Fruit fly (Drosophila melanogaster) whole organism, embryonic: ENCODE results near the gene CG5139.

Source experiments
- Abd-B ChIP-seq: fragments of 200-800 bp; sonication (Bioruptor generic); optimal IDR thresholded peaks from 2 replicates; lab custom pipeline; 2018; ENCODE audit warnings: missing biosample characterization, mild to moderate bottlenecking, missing genetic modification characterization, moderate library complexity
- C15 ChIP-seq: fragments of 200-800 bp; sonication (Bioruptor generic); IDR thresholded peaks from 3 replicates; pipeline ENCODE4 v1.3.6; 2022; ENCODE audit warnings: missing biosample characterization, missing genetic modification characterization
- CG10209 ChIP-seq: fragments of 200-800 bp; sonication (Bioruptor generic); optimal IDR thresholded peaks from 3 replicates; lab custom pipeline; 2017; ENCODE audit warnings: missing biosample characterization, mild to moderate bottlenecking, missing genetic modification characterization, missing genetic modification reagents
- CG10979 ChIP-seq: fragments of 200-800 bp; sonication (Bioruptor generic); optimal IDR thresholded peaks from 2 replicates; lab custom pipeline; 2018; ENCODE audit warnings: missing biosample characterization, mild to moderate bottlenecking, missing genetic modification characterization, moderate library complexity
- CG11695 ChIP-seq: fragments of 200-800 bp; sonication (Bioruptor generic); IDR thresholded peaks from 3 replicates; pipeline ENCODE4 v1.3.6; 2022; ENCODE audit warnings: missing biosample characterization, missing genetic modification characterization
- CG12219 ChIP-seq: fragments of 200-800 bp; sonication (Bioruptor generic); optimal IDR thresholded peaks from 3 replicates; lab custom pipeline; 2018; ENCODE audit warnings: missing biosample characterization, mild to moderate bottlenecking, missing genetic modification characterization
- CG15601 ChIP-seq: fragments of 200-800 bp; sonication (Bioruptor generic); optimal IDR thresholded peaks from 3 replicates; lab custom pipeline; 2019; ENCODE audit warnings: missing biosample characterization, mild to moderate bottlenecking, missing genetic modification characterization, moderate library complexity
- CG1603 ChIP-seq: fragments of 200-800 bp; sonication (Bioruptor generic); optimal IDR thresholded peaks from 2 replicates; lab custom pipeline; 2019; ENCODE audit warnings: missing biosample characterization, mild to moderate bottlenecking, missing genetic modification characterization, moderate library complexity
- CG17361 ChIP-seq: fragments of 200-800 bp; sonication (Bioruptor generic); IDR thresholded peaks from 3 replicates; pipeline ENCODE4 v1.3.6; 2022; ENCODE audit warnings: missing biosample characterization, missing genetic modification characterization
- CG17568 ChIP-seq: fragments of 200-800 bp; sonication (Bioruptor generic); optimal IDR thresholded peaks from 2 replicates; lab custom pipeline; 2018; ENCODE audit warnings: missing biosample characterization, mild to moderate bottlenecking, missing genetic modification characterization, moderate library complexity
- CG17802 ChIP-seq: fragments of 200-800 bp; sonication (Bioruptor generic); optimal IDR thresholded peaks from 2 replicates; lab custom pipeline; 2018; ENCODE audit warnings: missing biosample characterization, mild to moderate bottlenecking, missing genetic modification characterization, moderate library complexity
- CG2712 ChIP-seq: fragments of 200-800 bp; optimal IDR thresholded peaks from 3 replicates; lab custom pipeline; 2019; ENCODE audit warnings: missing biosample characterization, mild to moderate bottlenecking, missing genetic modification characterization, moderate library complexity
- CG34422 ChIP-seq: fragments of 200-800 bp; sonication (Bioruptor generic); IDR thresholded peaks from 3 replicates; pipeline ENCODE4 v1.3.6; 2022; ENCODE audit warnings: missing biosample characterization, missing genetic modification characterization
- CG3838 ChIP-seq: fragments of 200-800 bp; sonication (Bioruptor generic); optimal IDR thresholded peaks from 3 replicates; lab custom pipeline; 2016; ENCODE audit warnings: missing biosample characterization, missing genetic modification characterization
- CG4424 ChIP-seq: fragments of 200-800 bp; sonication (Bioruptor generic); optimal IDR thresholded peaks from 3 replicates; lab custom pipeline; 2016; ENCODE audit warnings: missing biosample characterization, missing genetic modification characterization
- CG4854 ChIP-seq: fragments of 200-800 bp; sonication (Bioruptor generic); optimal IDR thresholded peaks from 2 replicates; lab custom pipeline; 2016; ENCODE audit warnings: missing biosample characterization, missing genetic modification characterization, inconsistent platforms
- CG8359 ChIP-seq: fragments of 200-800 bp; sonication (Bioruptor generic); optimal IDR thresholded peaks from 2 replicates; lab custom pipeline; 2017; ENCODE audit warnings: missing biosample characterization, mild to moderate bottlenecking, missing genetic modification characterization, borderline replicate concordance
- CG8478 ChIP-seq: fragments of >200 bp; optimal IDR thresholded peaks from 2 replicates; lab custom pipeline; 2018
- CG9797 ChIP-seq: fragments of 200-800 bp; sonication (Bioruptor generic); optimal IDR thresholded peaks from 3 replicates; lab custom pipeline; 2018; ENCODE audit warnings: missing biosample characterization, mild to moderate bottlenecking, missing genetic modification characterization
- CHES-1-like ChIP-seq: fragments of 200-800 bp; sonication (Bioruptor generic); optimal IDR thresholded peaks from 2 replicates; lab custom pipeline; 2016; ENCODE audit warnings: missing biosample characterization, missing genetic modification characterization
- CkIIα-i1 ChIP-seq: fragments of 200-800 bp; sonication (Bioruptor generic); IDR thresholded peaks from 2 replicates; pipeline ENCODE4 v1.3.6; 2022; ENCODE audit warnings: missing biosample characterization, missing genetic modification characterization
- D ChIP-seq, 2 experiments: fragments of 200-800 bp in 1 of 2; fragments of >200 bp in 1 of 2; sonication (Bioruptor generic) in 1 of 2; optimal IDR thresholded peaks; 2 replicates in 1 of 2; 3 replicates in 1 of 2; lab custom pipeline; 2017; ENCODE audit warnings: mild to moderate bottlenecking in 1 of 2, missing biosample characterization in 1 of 2, missing genetic modification characterization in 1 of 2, missing genetic modification reagents in 1 of 2
- D19A ChIP-seq: fragments of 200-800 bp; optimal IDR thresholded peaks from 3 replicates; lab custom pipeline; 2019; ENCODE audit warnings: missing biosample characterization, mild to moderate bottlenecking, missing genetic modification characterization, moderate library complexity
- Dad ChIP-seq: fragments of 200-800 bp; sonication (Bioruptor generic); optimal IDR thresholded peaks from 3 replicates; lab custom pipeline; 2016; ENCODE audit warnings: missing biosample characterization, missing genetic modification characterization
- Dll ChIP-seq: fragments of 200-800 bp; sonication (Bioruptor generic); IDR thresholded peaks from 4 replicates; pipeline ENCODE4 v1.3.6; 2022; ENCODE audit warnings: missing biosample characterization, missing genetic modification characterization; ENCODE audit not compliant: partially characterized antibody
- Dref ChIP-seq: fragments of 200-800 bp; sonication (Bioruptor generic); IDR thresholded peaks from 2 replicates; pipeline ENCODE4 v1.3.6; 2022; ENCODE audit warnings: missing biosample characterization, missing genetic modification characterization
- Elba2 ChIP-seq: fragments of 200-800 bp; sonication (Bioruptor generic); optimal IDR thresholded peaks from 3 replicates; lab custom pipeline; 2016; ENCODE audit warnings: missing biosample characterization, missing genetic modification characterization
- Fer1 ChIP-seq: fragments of 200-800 bp; sonication (Bioruptor generic); optimal IDR thresholded peaks from 2 replicates; lab custom pipeline; 2017; ENCODE audit warnings: missing biosample characterization, mild to moderate bottlenecking, missing genetic modification characterization
- H2.0 ChIP-seq: fragments of 200-800 bp; sonication (Bioruptor generic); IDR thresholded peaks from 2 replicates; pipeline ENCODE4 v1.3.6; 2022; ENCODE audit warnings: missing biosample characterization, missing genetic modification characterization
- HLH4C ChIP-seq: fragments of 200-800 bp; sonication (Bioruptor generic); IDR thresholded peaks from 3 replicates; pipeline ENCODE4 v1.3.6; 2022; ENCODE audit warnings: missing biosample characterization, missing genetic modification characterization; ENCODE audit not compliant: partially characterized antibody
- HLHmδ ChIP-seq: fragments of 200-800 bp; sonication (Bioruptor generic); optimal IDR thresholded peaks from 2 replicates; lab custom pipeline; 2018; ENCODE audit warnings: missing biosample characterization, mild to moderate bottlenecking, missing genetic modification characterization, moderate library complexity
- Scr ChIP-seq: fragments of 200-800 bp; sonication (Bioruptor generic); IDR thresholded peaks from 2 replicates; pipeline ENCODE4 v1.3.6; 2022; ENCODE audit warnings: missing biosample characterization, missing genetic modification characterization; ENCODE audit not compliant: partially characterized antibody
- Sox100B ChIP-seq: fragments of 200-800 bp; sonication (Bioruptor generic); optimal IDR thresholded peaks from 3 replicates; lab custom pipeline; 2018; ENCODE audit warnings: missing biosample characterization, mild to moderate bottlenecking, missing genetic modification characterization
- Sry-δ ChIP-seq: fragments of 200-800 bp; sonication (Bioruptor generic); optimal IDR thresholded peaks from 2 replicates; lab custom pipeline; 2016; ENCODE audit warnings: missing biosample characterization, missing genetic modification characterization
- Usf ChIP-seq: fragments of 200-800 bp; sonication (Bioruptor generic); optimal IDR thresholded peaks from 2 replicates; lab custom pipeline; 2017; ENCODE audit warnings: missing genotype, missing biosample characterization, missing genetic modification characterization
- abd-A ChIP-seq: fragments of 200-800 bp; sonication (Bioruptor generic); optimal IDR thresholded peaks from 3 replicates; lab custom pipeline; 2019; ENCODE audit warnings: missing biosample characterization, mild to moderate bottlenecking, missing genetic modification characterization, moderate library complexity
- al ChIP-seq: fragments of 200-800 bp; sonication (Bioruptor generic); IDR thresholded peaks from 2 replicates; pipeline ENCODE4 v1.3.6; 2022; ENCODE audit warnings: missing biosample characterization, missing genetic modification characterization
- bowl ChIP-seq: fragments of 200-800 bp; sonication (Bioruptor generic); IDR thresholded peaks from 2 replicates; pipeline ENCODE4 v1.3.6; 2022; ENCODE audit warnings: missing biosample characterization, missing genetic modification characterization
- crol ChIP-seq: fragments of 200-800 bp; sonication (Bioruptor generic); IDR thresholded peaks from 2 replicates; pipeline ENCODE4 v1.3.6; 2022; ENCODE audit warnings: missing biosample characterization, missing genetic modification characterization
- en ChIP-seq: fragments of 200-800 bp; sonication (Bioruptor generic); optimal IDR thresholded peaks from 2 replicates; lab custom pipeline; 2016; ENCODE audit warnings: missing biosample characterization, missing genetic modification characterization
- fd3F ChIP-seq: fragments of 200-800 bp; sonication (Bioruptor generic); optimal IDR thresholded peaks from 2 replicates; lab custom pipeline; 2018; ENCODE audit warnings: missing biosample characterization, mild to moderate bottlenecking, missing genetic modification characterization, moderate library complexity
- gce ChIP-seq: fragments of 200-800 bp; sonication (Bioruptor generic); IDR thresholded peaks from 3 replicates; pipeline ENCODE4 v1.3.6; 2022; ENCODE audit warnings: missing biosample characterization, missing genetic modification characterization
- klu ChIP-seq: fragments of 200-800 bp; sonication (Bioruptor generic); IDR thresholded peaks from 2 replicates; pipeline ENCODE4 v1.3.6; 2022; ENCODE audit warnings: missing biosample characterization, missing genetic modification characterization
- lilli ChIP-seq: fragments of 200-800 bp; sonication (Bioruptor generic); optimal IDR thresholded peaks from 3 replicates; lab custom pipeline; 2016; ENCODE audit warnings: missing biosample characterization, missing genetic modification characterization
- pb ChIP-seq: fragments of 200-800 bp; sonication (Bioruptor generic); optimal IDR thresholded peaks from 3 replicates; lab custom pipeline; 2016; ENCODE audit warnings: missing biosample characterization, missing genetic modification characterization
- slp2 ChIP-seq: fragments of 200-800 bp; sonication (Bioruptor generic); optimal IDR thresholded peaks from 2 replicates; lab custom pipeline; 2016; ENCODE audit warnings: missing biosample characterization, missing genetic modification characterization
- stwl ChIP-seq: fragments of 200-800 bp; sonication (Bioruptor generic); optimal IDR thresholded peaks from 3 replicates; lab custom pipeline; 2018; ENCODE audit warnings: missing biosample characterization, mild to moderate bottlenecking, missing genetic modification characterization, moderate library complexity
- zen ChIP-seq: fragments of 200-800 bp; sonication (Bioruptor generic); optimal IDR thresholded peaks from 3 replicates; lab custom pipeline; 2018; ENCODE audit warnings: missing biosample characterization, mild to moderate bottlenecking, missing genetic modification characterization, moderate library complexity

The CG5139 gene

DNA sequence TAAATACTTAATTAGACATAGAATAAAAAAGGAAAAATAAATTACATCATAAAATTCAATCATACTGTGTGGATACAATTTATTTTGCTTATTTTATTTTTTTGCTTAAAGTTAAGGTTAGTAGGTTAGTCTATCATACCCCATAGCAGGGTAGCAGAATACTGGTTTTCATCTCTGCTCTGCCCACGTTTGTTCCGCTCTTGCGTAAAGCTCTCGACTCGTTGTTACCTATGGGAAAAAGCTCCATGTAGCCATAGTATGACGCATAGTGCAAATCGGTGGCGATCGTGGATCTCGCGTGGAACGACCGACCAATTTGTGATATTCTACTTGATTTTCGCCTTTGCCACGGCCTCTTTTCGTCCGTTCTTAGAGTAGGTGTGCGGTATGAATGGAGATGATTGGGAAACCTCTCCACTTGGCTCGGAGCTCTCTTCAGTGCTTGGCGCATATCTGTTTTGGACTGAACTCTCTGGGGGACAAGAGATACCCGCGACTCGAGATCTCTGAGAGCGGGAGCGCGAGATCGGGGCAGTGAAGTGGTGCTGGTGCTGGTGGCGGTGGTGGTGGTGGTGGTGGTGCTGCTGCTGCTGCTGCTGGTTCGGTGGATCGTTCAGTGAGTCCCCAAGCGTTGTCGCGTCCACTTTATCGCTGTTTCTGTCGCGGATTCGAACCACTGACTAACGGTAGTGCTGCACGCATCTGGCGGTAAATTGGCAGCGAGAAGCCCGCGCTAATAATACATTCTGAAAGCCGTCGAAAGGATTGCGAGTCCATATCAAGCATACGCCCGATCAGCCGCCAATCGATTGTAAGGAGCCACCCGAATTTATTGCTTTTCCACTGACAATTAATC, 13.2 kb downstream of the CG5139 start, which contains the start of gene CG5001 (continued):
- TF ChIP-seq D (optimal IDR thresholded peaks at IDR 0.05; lab: Kevin White, UChicago) (no peak), D (GFP tag; optimal IDR thresholded peaks at IDR 0.05; lab: Kevin White, UChicago) (no peak), pb (no peak), CG2712 (tag; lab: Kevin White, UChicago) (peak; percentile 93), CHES-1-like (GFP tag; lab: Kevin White, UChicago) (peak; percentile 68), CG11695 (peak; percentile 86), lilli (GFP tag; lab: Kevin White, UChicago) (peak; percentile 81), CG10209 (GFP tag; lab: Kevin White, UChicago) (peak; percentile 76), crol (peak; percentile 83), stwl (tag; lab: Kevin White, UChicago) (peak; percentile 23), Usf (GFP tag; lab: Kevin White, UChicago) (peak; percentile 30), Sry-δ (GFP tag; lab: Kevin White, UChicago) (peak; percentile 15), Dll (GFP tag; lab: Robert Waterston, UW) (peak; percentile 36; the same call in 1 of the 4 replicates), CG8359 (no peak), CG4854 (GFP tag; lab: Kevin White, UChicago) (peak; percentile 63), klu (GFP tag; lab: Robert Waterston, UW) (peak; percentile 82), CG17802 (peak; percentile 42), CG15601 (tag; lab: Kevin White, UChicago) (peak; percentile 76), CG10979 (tag; lab: Kevin White, UChicago) (peak; percentile 84), CG8478 (lab: Kevin White, UChicago) (no peak), CG9797 (GFP tag; lab: Kevin White, UChicago) (no peak), HLH4C (GFP tag; lab: Robert Waterston, UW) (0 out of 3 replicates have a peak, but pooled peaks have one; percentile 22), CG17568 (no peak), CG1603 (peak; percentile 84), Dad (GFP tag; lab: Kevin White, UChicago) (no peak), Elba2 (GFP tag; lab: Kevin White, UChicago) (no peak), CkIIα-i1 (GFP tag; lab: Robert Waterston, UW) (no peak), abd-A (no peak), CG17361 (GFP tag; lab: Robert Waterston, UW) (peak; percentile 84), gce (GFP tag; lab: Robert Waterston, UW) (peak; percentile 89), bowl (peak; percentile 36; the same call in 1 of the 2 replicates), en (GFP tag; lab: Kevin White, UChicago) (peak; percentile 58), CG4424 (GFP tag; lab: Kevin White, UChicago) (peak; percentile 80), fd3F (GFP tag; lab: Kevin White, UChicago) (peak; percentile 73), CG34422 (GFP tag; lab: Robert Waterston, UW) (peak; percentile 83), H2.0 (GFP tag; lab: Robert Waterston, UW) (peak; percentile 81), CG3838 (GFP tag; lab: Kevin White, UChicago) (no peak), Scr (GFP tag; lab: Robert Waterston, UW) (0 out of 2 replicates have a peak, but pooled peaks have one; percentile 12), Dref (GFP tag; lab: Robert Waterston, UW) (0 out of 2 replicates have a peak, but pooled peaks have one; percentile 9), D19A (tag; lab: Kevin White, UChicago) (peak; percentile 82), zen (tag; lab: Kevin White, UChicago) (peak; percentile 70), Sox100B (GFP tag; lab: Kevin White, UChicago) (no peak), Fer1 (GFP tag; lab: Kevin White, UChicago) (peak; percentile 87), Abd-B (GFP tag; lab: Kevin White, UChicago) (peak; percentile 58), HLHmδ (no peak), C15 (GFP tag; lab: Robert Waterston, UW) (0 out of 3 replicates have a peak, but pooled peaks have one; percentile 12), CG12219 (GFP tag; lab: Kevin White, UChicago) (peak; percentile 65), al (GFP tag; lab: Robert Waterston, UW) (peak; percentile 82), slp2 (GFP tag; lab: Kevin White, UChicago) (peak; percentile 47)
